Worm (Caenorhabditis elegans): ENCODE measurements around the gene F22F7.2.

F22F7.2 gene

DNA sequence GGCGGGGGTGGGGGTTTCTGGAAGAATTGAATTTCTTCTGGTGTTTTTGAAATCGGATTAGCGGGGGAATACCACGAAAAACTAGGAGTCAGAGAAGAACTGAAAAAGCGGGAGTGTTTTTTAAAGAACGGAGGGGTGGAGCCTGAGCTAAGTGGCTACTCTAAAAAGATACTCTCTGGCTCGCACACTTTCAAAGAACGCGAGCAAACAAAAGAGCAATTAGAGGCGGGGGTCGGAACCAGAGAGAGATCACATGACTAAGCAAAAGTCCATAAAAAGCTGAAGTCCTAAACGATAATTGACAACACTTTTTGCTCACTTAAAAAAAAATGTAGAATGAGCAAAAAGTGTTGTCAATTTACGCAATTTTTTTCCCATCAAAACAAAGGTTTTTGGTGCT, 11.8 kb downstream of the F22F7.2 start:
- TF ChIP-seq nhr-129 (tag; optimal IDR thresholded peaks at IDR 0.05) (no peak), zag-1 (tag; optimal IDR thresholded peaks at IDR 0.05) (no peak), lin-11 (tag; optimal IDR thresholded peaks at IDR 0.05) (no peak), sma-9 (GFP tag; optimal IDR thresholded peaks at IDR 0.05) (peak; percentile 52), sma-9 (tag; optimal IDR thresholded peaks at IDR 0.05) (no peak), aly-2 (tag; optimal IDR thresholded peaks at IDR 0.05) (no peak), nhr-21 (tag; optimal IDR thresholded peaks at IDR 0.05) (no peak), mab-5 (tag; optimal IDR thresholded peaks at IDR 0.05) (no peak), Y55F3AM.14 (GFP tag; optimal IDR thresholded peaks at IDR 0.05) (peak; percentile 26), lsy-2 (tag; optimal IDR thresholded peaks at IDR 0.05) (peak in 1 of 2 experiments; percentile 23), sem-4 (tag; optimal IDR thresholded peaks at IDR 0.05) (peak; percentile 43), F13H6.1 (tag; optimal IDR thresholded peaks at IDR 0.05) (peak; percentile 53), nhr-23 (tag; optimal IDR thresholded peaks at IDR 0.05) (no peak)

DNA sequence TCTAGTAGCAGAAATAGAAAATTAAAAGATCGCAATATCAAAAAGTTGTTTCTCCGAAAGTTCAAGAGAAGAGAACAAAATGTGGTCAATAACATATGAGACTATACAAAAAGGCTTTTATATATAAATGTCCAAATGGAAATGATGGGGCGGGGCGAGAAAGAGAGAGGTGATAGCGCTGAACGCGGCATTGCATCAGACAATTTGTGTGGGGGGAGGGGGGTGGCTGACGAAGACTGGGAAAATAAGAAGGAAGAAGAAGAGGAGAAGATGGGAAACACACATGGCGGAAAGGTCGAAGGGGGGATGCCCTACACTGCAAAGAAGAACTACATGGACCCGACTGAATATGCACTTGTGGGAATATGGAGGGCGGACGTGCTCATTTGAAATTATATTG, 12.7 kb downstream of the F22F7.2 start:
- TF ChIP-seq unc-39 (tag; optimal IDR thresholded peaks at IDR 0.05) (no peak), nhr-129 (tag; optimal IDR thresholded peaks at IDR 0.05) (peak; percentile 87), ztf-11 (tag; optimal IDR thresholded peaks at IDR 0.05) (no peak), Y55F3AM.14 (GFP tag; optimal IDR thresholded peaks at IDR 0.05) (no peak), lin-11 (tag; optimal IDR thresholded peaks at IDR 0.05) (peak; percentile 31), fos-1 (tag; optimal IDR thresholded peaks at IDR 0.05) (peak; percentile 42), crh-2 (tag; optimal IDR thresholded peaks at IDR 0.05) (no peak), nhr-77 (tag; optimal IDR thresholded peaks at IDR 0.05) (no peak), snpc-4 (tag; optimal IDR thresholded peaks at IDR 0.05) (no peak), sma-9 (GFP tag; optimal IDR thresholded peaks at IDR 0.05) (peak; percentile 71), sma-9 (tag; optimal IDR thresholded peaks at IDR 0.05) (no peak), elt-1 (tag; optimal IDR thresholded peaks at IDR 0.05) (no peak), lsy-2 (tag; optimal IDR thresholded peaks at IDR 0.05) (peak in 1 of 2 experiments; percentile 11), peb-1 (tag; optimal IDR thresholded peaks at IDR 0.05) (no peak), mdl-1 (tag; optimal IDR thresholded peaks at IDR 0.05) (peak; percentile 20 to 44), sma-3 (GFP tag; optimal IDR thresholded peaks at IDR 0.05) (no peak), zag-1 (tag; optimal IDR thresholded peaks at IDR 0.05) (peak; percentile 5), unc-62 (GFP tag; optimal IDR thresholded peaks at IDR 0.05) (no peak), mbf-1 (tag; optimal IDR thresholded peaks at IDR 0.05) (no peak), blmp-1 (tag; optimal IDR thresholded peaks at IDR 0.05; ENCODE audit: insufficient read depth) (no peak), dmd-4 (tag; optimal IDR thresholded peaks at IDR 0.05) (no peak), egl-27 (tag; optimal IDR thresholded peaks at IDR 0.05) (no peak), nhr-11 (tag; optimal IDR thresholded peaks at IDR 0.05) (no peak), skn-1 (tag; optimal IDR thresholded peaks at IDR 0.05) (no peak), nhr-12 (tag; optimal IDR thresholded peaks at IDR 0.05) (no peak), nhr-25 (tag; optimal IDR thresholded peaks at IDR 0.05) (peak; percentile 3), nhr-10 (tag; optimal IDR thresholded peaks at IDR 0.05) (no peak), C34F6.9 (tag; optimal IDR thresholded peaks at IDR 0.05) (peak; percentile 24), ceh-82 (tag; optimal IDR thresholded peaks at IDR 0.05) (no peak), nhr-21 (tag; optimal IDR thresholded peaks at IDR 0.05) (peak; percentile 25), unc-55 (GFP tag; optimal IDR thresholded peaks at IDR 0.05) (no peak), lin-39 (tag; optimal IDR thresholded peaks at IDR 0.05) (no peak), ztf-4 (tag; optimal IDR thresholded peaks at IDR 0.05) (no peak), F13H6.1 (tag; optimal IDR thresholded peaks at IDR 0.05) (peak; percentile 36), sem-4 (tag; optimal IDR thresholded peaks at IDR 0.05) (no peak)

DNA sequence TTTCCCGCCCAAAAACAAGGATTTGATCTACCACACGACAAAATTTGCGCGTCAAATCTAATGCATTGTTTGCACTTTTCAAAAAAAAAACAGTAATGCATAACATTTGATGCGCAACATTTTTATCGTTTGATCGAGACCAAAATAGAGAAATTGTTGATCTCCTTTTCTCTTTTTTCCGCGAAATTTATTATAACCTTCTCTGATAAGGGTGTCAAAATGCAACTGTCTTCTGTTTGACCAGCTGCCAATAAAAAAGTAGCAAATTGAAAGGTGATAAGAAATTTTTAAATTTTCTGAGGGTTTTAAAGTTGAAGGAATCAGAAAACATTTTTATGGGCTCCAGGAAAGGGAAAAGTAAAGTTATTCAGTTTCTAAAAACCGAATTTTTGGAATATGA, 14.4 kb downstream of the F22F7.2 start:
- no peak for TF ChIP-seq unc-39 (tag; optimal IDR thresholded peaks at IDR 0.05)
- no peak for TF ChIP-seq nhr-25 (tag; optimal IDR thresholded peaks at IDR 0.05)
- TF ChIP-seq ama-1 (optimal IDR thresholded peaks at IDR 0.05): no peak
- TF ChIP-seq ceh-16 (tag; optimal IDR thresholded peaks at IDR 0.05): no peak
- no peak for TF ChIP-seq R02D3.7 (tag; optimal IDR thresholded peaks at IDR 0.05)
- TF ChIP-seq nhr-237 (tag; optimal IDR thresholded peaks at IDR 0.05): no peak
- no peak for TF ChIP-seq nhr-23 (tag; optimal IDR thresholded peaks at IDR 0.05)
- no peak for TF ChIP-seq sma-3 (GFP tag; optimal IDR thresholded peaks at IDR 0.05)
- TF ChIP-seq peb-1 (tag; optimal IDR thresholded peaks at IDR 0.05): no peak
- TF ChIP-seq nhr-6 (tag; optimal IDR thresholded peaks at IDR 0.05): no peak
- no peak for TF ChIP-seq sma-9 (GFP tag; optimal IDR thresholded peaks at IDR 0.05)
- TF ChIP-seq sma-9 (tag; optimal IDR thresholded peaks at IDR 0.05): no peak
- TF ChIP-seq gmeb-1 (tag; optimal IDR thresholded peaks at IDR 0.05): no peak
- TF ChIP-seq egl-27 (tag; optimal IDR thresholded peaks at IDR 0.05): no peak
- TF ChIP-seq ztf-11 (tag; optimal IDR thresholded peaks at IDR 0.05): no peak
- TF ChIP-seq blmp-1 (tag; optimal IDR thresholded peaks at IDR 0.05; ENCODE audit: insufficient read depth): no peak
- no peak for TF ChIP-seq snpc-4 (tag; optimal IDR thresholded peaks at IDR 0.05)
- TF ChIP-seq unc-55 (GFP tag; optimal IDR thresholded peaks at IDR 0.05): no peak
- TF ChIP-seq dmd-4 (tag; optimal IDR thresholded peaks at IDR 0.05): no peak
- TF ChIP-seq C34F6.9 (tag; optimal IDR thresholded peaks at IDR 0.05): no peak

Data from whole organism, L2 larva.